Fruit fly (Drosophila melanogaster) Kc167 (cell line): ENCODE data around the gene CG46517.
"Not testable (repeated sequence)": the region's sequence is repeated elsewhere in the genome, so short reads cannot be mapped to it uniquely, and the experiment has no call there.

Experiments
- h ChIP-seq: fragments of >200 bp; optimal IDR thresholded peaks from 3 replicates; lab custom pipeline; 2018; ENCODE audit warnings: missing external identifiers
- insv ChIP-seq: fragments of >200 bp; optimal IDR thresholded peaks from 3 replicates; lab custom pipeline; 2018; ENCODE audit warnings: missing external identifiers
- psq ChIP-seq: fragments of >200 bp; optimal IDR thresholded peaks from 2 replicates; lab custom pipeline; 2017; ENCODE audit warnings: missing external identifiers
- ttk ChIP-seq: sonication (Bioruptor generic); optimal IDR thresholded peaks from 2 replicates; lab custom pipeline; 2017; ENCODE audit warnings: missing external identifiers

DNA sequence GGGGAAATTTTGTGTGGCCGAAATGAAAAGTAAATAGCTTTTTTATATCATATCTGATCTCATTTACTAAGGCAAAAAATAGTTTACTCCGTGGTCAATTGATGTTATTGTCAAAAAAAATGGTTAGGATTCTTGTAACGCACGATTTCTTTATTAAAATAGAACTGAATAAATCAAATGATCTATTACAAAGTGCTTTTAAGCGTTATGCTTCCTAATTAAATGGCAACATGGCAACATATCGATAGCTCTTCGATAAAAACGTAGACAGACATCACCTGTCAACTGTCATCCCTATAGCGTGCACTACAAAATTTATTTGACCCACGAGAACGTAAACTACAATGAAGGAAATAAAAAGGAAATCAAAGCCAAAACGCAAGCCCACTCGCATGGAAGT lies 35.0 kb upstream of the CG46517 start, which contains the start of gene CG46511:
- TF ChIP-seq psq (lab: Kevin White, UChicago); insv (lab: Kevin White, UChicago); ttk (lab: Kevin White, UChicago); h: not testable (repeated sequence)
